Worm (Caenorhabditis elegans) whole organism, L2 larva: ENCODE results near the gene C28A5.2.
"Not testable (repeated sequence)": the region's sequence is repeated elsewhere in the genome, so short reads cannot be mapped to it uniquely, and the experiment has no call there.

ENCODE experiments used
- C34F6.9 ChIP-seq: fragments of 150-350 bp; optimal IDR thresholded peaks from 2 replicates; lab custom pipeline; 2014; ENCODE audit warnings: missing biosample characterization, missing genetic modification characterization
- F13H6.1 ChIP-seq: sonication (generic microtip); optimal IDR thresholded peaks from 2 replicates; lab custom pipeline; 2016; ENCODE audit warnings: missing genetic modification characterization, missing compliant biosample characterization
- Y55F3AM.14 ChIP-seq: fragments of 200-800 bp; sonication (Bioruptor generic); optimal IDR thresholded peaks from 2 replicates; lab custom pipeline; 2018; ENCODE audit warnings: mild to moderate bottlenecking, missing genetic modification characterization, missing compliant biosample characterization
- ZK546.5 ChIP-seq: sonication (generic microtip); optimal IDR thresholded peaks from 2 replicates; lab custom pipeline; 2017; ENCODE audit warnings: missing biosample characterization, missing genetic modification characterization
- ama-1 ChIP-seq: fragments of 150-350 bp; optimal IDR thresholded peaks from 2 replicates; lab custom pipeline; 2018; ENCODE audit warnings: inconsistent platforms
- blmp-1 ChIP-seq: sonication (generic microtip); optimal IDR thresholded peaks from 2 replicates; lab custom pipeline; 2017; ENCODE audit warnings: missing genetic modification characterization, mild to moderate bottlenecking, missing compliant biosample characterization, antibody characterized with exemption, moderate library complexity; ENCODE audit not compliant: insufficient read depth
- ceh-82 ChIP-seq: fragments of 150-350 bp; optimal IDR thresholded peaks from 2 replicates; lab custom pipeline; 2014; ENCODE audit warnings: missing biosample characterization, missing genetic modification characterization
- crh-2 ChIP-seq: sonication (generic microtip); optimal IDR thresholded peaks from 2 replicates; lab custom pipeline; 2017; ENCODE audit warnings: missing biosample characterization, missing genetic modification characterization
- dmd-4 ChIP-seq: sonication (generic microtip); optimal IDR thresholded peaks from 2 replicates; lab custom pipeline; 2017; ENCODE audit warnings: missing biosample characterization, missing genetic modification characterization
- egl-27 ChIP-seq: sonication (generic microtip); optimal IDR thresholded peaks from 3 replicates; lab custom pipeline; 2017; ENCODE audit warnings: missing biosample characterization, missing genetic modification reagents, missing genetic modification characterization
- elt-1 ChIP-seq: fragments of 150-350 bp; optimal IDR thresholded peaks from 2 replicates; lab custom pipeline; 2014; ENCODE audit warnings: missing biosample characterization, missing genetic modification characterization
- elt-3 ChIP-seq: sonication (generic microtip); optimal IDR thresholded peaks from 2 replicates; lab custom pipeline; 2017; ENCODE audit warnings: missing biosample characterization, missing genetic modification characterization
- fos-1 ChIP-seq: fragments of 150-350 bp; optimal IDR thresholded peaks from 2 replicates; lab custom pipeline; 2014; ENCODE audit warnings: missing biosample characterization, missing genetic modification characterization
- gmeb-1 ChIP-seq: fragments of 150-350 bp; optimal IDR thresholded peaks from 2 replicates; lab custom pipeline; 2014; ENCODE audit warnings: missing biosample characterization, missing genetic modification characterization
- lin-13 ChIP-seq: fragments of 150-350 bp; optimal IDR thresholded peaks from 2 replicates; lab custom pipeline; 2014; ENCODE audit warnings: missing biosample characterization, missing genetic modification reagents, missing genetic modification characterization
- lin-39 ChIP-seq: fragments of 150-350 bp; optimal IDR thresholded peaks from 2 replicates; lab custom pipeline; 2014; ENCODE audit warnings: missing biosample characterization, missing genetic modification reagents, missing genetic modification characterization
- lsy-2 ChIP-seq, 2 experiments: fragments of 150-350 bp in 1 of 2; sonication (generic microtip) in 1 of 2; optimal IDR thresholded peaks; 2 replicates each; lab custom pipeline; 2014 to 2017; ENCODE audit warnings: missing biosample characterization in 2 of 2, missing genetic modification characterization in 2 of 2
- mdl-1 ChIP-seq, 2 experiments: fragments of 150-350 bp in 1 of 2; sonication (generic microtip) in 1 of 2; optimal IDR thresholded peaks; 2 replicates each; lab custom pipeline; 2017; ENCODE audit warnings: missing biosample characterization in 2 of 2, missing genetic modification characterization in 2 of 2
- nhr-10 ChIP-seq: sonication (generic microtip); optimal IDR thresholded peaks from 2 replicates; lab custom pipeline; 2017; ENCODE audit warnings: missing biosample characterization, missing genetic modification characterization
- nhr-12 ChIP-seq: fragments of 150-350 bp; optimal IDR thresholded peaks from 2 replicates; lab custom pipeline; 2014; ENCODE audit warnings: missing biosample characterization, missing genetic modification characterization
- nhr-129 ChIP-seq: fragments of 150-350 bp; optimal IDR thresholded peaks from 2 replicates; lab custom pipeline; 2014; ENCODE audit warnings: missing biosample characterization, missing genetic modification characterization
- nhr-21 ChIP-seq: fragments of 150-350 bp; optimal IDR thresholded peaks from 2 replicates; lab custom pipeline; 2014; ENCODE audit warnings: missing biosample characterization, missing genetic modification characterization
- nhr-23 ChIP-seq: fragments of 150-350 bp; optimal IDR thresholded peaks from 2 replicates; lab custom pipeline; 2014; ENCODE audit warnings: missing biosample characterization, missing genetic modification reagents, missing genetic modification characterization
- nhr-25 ChIP-seq: fragments of 150-350 bp; sonication (generic microtip); optimal IDR thresholded peaks from 3 replicates; lab custom pipeline; 2014; ENCODE audit warnings: missing biosample characterization, missing genetic modification characterization
- nhr-6 ChIP-seq: fragments of 150-350 bp; optimal IDR thresholded peaks from 2 replicates; lab custom pipeline; 2014; ENCODE audit warnings: missing biosample characterization, missing genetic modification characterization
- nhr-77 ChIP-seq: fragments of 150-350 bp; optimal IDR thresholded peaks from 2 replicates; lab custom pipeline; 2014; ENCODE audit warnings: missing biosample characterization, missing genetic modification characterization
- skn-1 ChIP-seq: sonication (generic microtip); optimal IDR thresholded peaks from 2 replicates; lab custom pipeline; 2017; ENCODE audit warnings: missing biosample characterization, missing genetic modification characterization
- sma-3 ChIP-seq: sonication (generic microtip); optimal IDR thresholded peaks from 2 replicates; lab custom pipeline; 2016; ENCODE audit warnings: missing genetic modification reagents, missing genetic modification characterization, missing compliant biosample characterization
- sma-9 ChIP-seq, 2 experiments: fragments of 150-350 bp in 1 of 2; sonication (generic microtip) in 1 of 2; optimal IDR thresholded peaks; 2 replicates each; lab custom pipeline; 2014 to 2016; ENCODE audit warnings: missing genetic modification characterization in 2 of 2, mild to moderate bottlenecking in 1 of 2, missing biosample characterization in 1 of 2, missing compliant biosample characterization in 1 of 2, missing genetic modification reagents in 1 of 2, moderate library complexity in 1 of 2
- snpc-4 ChIP-seq: fragments of 150-350 bp; optimal IDR thresholded peaks from 2 replicates; lab custom pipeline; 2014; ENCODE audit warnings: missing biosample characterization, missing genetic modification characterization
- unc-55 ChIP-seq: fragments of 150-350 bp; sonication (generic microtip); optimal IDR thresholded peaks from 3 replicates; lab custom pipeline; 2014; ENCODE audit warnings: missing biosample characterization, missing genetic modification reagents, missing genetic modification characterization
- unc-62 ChIP-seq: fragments of 150-350 bp; optimal IDR thresholded peaks from 2 replicates; lab custom pipeline; 2014; ENCODE audit warnings: missing biosample characterization, missing genetic modification reagents, missing genetic modification characterization
- ztf-11 ChIP-seq: sonication (generic microtip); optimal IDR thresholded peaks from 2 replicates; lab custom pipeline; 2017; ENCODE audit warnings: missing biosample characterization, missing genetic modification characterization

The C28A5.2 gene

ce11 chrIII:4414041-4414440 lies 25.3 kb downstream of the C28A5.2 start:
- peak; percentile 79 for TF ChIP-seq sma-9 (GFP tag; optimal IDR thresholded peaks at IDR 0.05; lab: Kevin White, UChicago)
- not testable (repeated sequence) for TF ChIP-seq sma-9 (tag; optimal IDR thresholded peaks at IDR 0.05; lab: Kevin White, UChicago)
- TF ChIP-seq unc-55 (GFP tag; lab: Kevin White, UChicago): peak; percentile 69
- TF ChIP-seq nhr-25: peak; percentile 37
- peak; percentile 36 for TF ChIP-seq crh-2 (tag; lab: Kevin White, UChicago)
- TF ChIP-seq lin-13: peak; percentile 38
- TF ChIP-seq F13H6.1 (tag; lab: Kevin White, UChicago): peak; percentile 45
- peak; percentile 17 for TF ChIP-seq nhr-21
- TF ChIP-seq sma-3 (GFP tag; lab: Kevin White, UChicago): peak; percentile 40
- TF ChIP-seq nhr-6 (tag; lab: Kevin White, UChicago): peak; percentile 16
- peak; percentile 53 for TF ChIP-seq gmeb-1 (tag; lab: Kevin White, UChicago)
- TF ChIP-seq C34F6.9 (tag; lab: Kevin White, UChicago): peak; percentile 73
- peak; percentile 46 to 73 for TF ChIP-seq lsy-2 (tag; optimal IDR thresholded peaks at IDR 0.05; lab: Kevin White, UChicago)
- TF ChIP-seq fos-1 (tag; lab: Kevin White, UChicago): peak; percentile 12
- TF ChIP-seq egl-27 (tag; lab: Kevin White, UChicago): peak; percentile 13
- peak; percentile 36 for TF ChIP-seq Y55F3AM.14
- peak; percentile 97 for TF ChIP-seq snpc-4 (tag; lab: Kevin White, UChicago)
- peak; percentile 32 for TF ChIP-seq nhr-129 (tag; lab: Kevin White, UChicago)

- TF ChIP-seq ceh-82 (tag; lab: Kevin White, UChicago): no peak
- TF ChIP-seq ama-1 (lab: Kevin White, UChicago): no peak
- peak; percentile 37 for TF ChIP-seq sma-9 (GFP tag; optimal IDR thresholded peaks at IDR 0.05; lab: Kevin White, UChicago)
- no peak for TF ChIP-seq sma-9 (tag; optimal IDR thresholded peaks at IDR 0.05; lab: Kevin White, UChicago)
- no peak for TF ChIP-seq blmp-1
- TF ChIP-seq mdl-1 (tag; optimal IDR thresholded peaks at IDR 0.05; lab: Kevin White, UChicago): peak in 1 of 2 experiments; percentile 22
- no peak for TF ChIP-seq nhr-23 (tag; lab: Kevin White, UChicago)
- TF ChIP-seq nhr-10 (tag; lab: Kevin White, UChicago): no peak
- peak; percentile 91 for TF ChIP-seq fos-1 (tag; lab: Kevin White, UChicago)
- TF ChIP-seq crh-2 (tag; lab: Kevin White, UChicago): peak; percentile 54
- TF ChIP-seq skn-1 (tag; lab: Kevin White, UChicago): peak; percentile 59
- no peak for TF ChIP-seq lin-13
These were observed 26.2 kb downstream of the C28A5.2 start, which contains the start of gene mpc-1 for ce11 chrIII:4413099-4413498. Gene mpc-1 (plus strand): TSS chrIII:4413457.

- peak; percentile 22 for TF ChIP-seq crh-2 (tag; lab: Kevin White, UChicago)
- TF ChIP-seq snpc-4 (tag; lab: Kevin White, UChicago): peak; percentile 26
- TF ChIP-seq F13H6.1 (tag; lab: Kevin White, UChicago): peak; percentile 59
- TF ChIP-seq elt-3 (tag; lab: Kevin White, UChicago): no peak
- peak; percentile 57 for TF ChIP-seq C34F6.9 (tag; lab: Kevin White, UChicago)
- TF ChIP-seq sma-9 (GFP tag; optimal IDR thresholded peaks at IDR 0.05; lab: Kevin White, UChicago): peak; percentile 95
- TF ChIP-seq sma-9 (tag; optimal IDR thresholded peaks at IDR 0.05; lab: Kevin White, UChicago): no peak
- peak in 1 of 2 experiments; percentile 54 for TF ChIP-seq lsy-2 (tag; optimal IDR thresholded peaks at IDR 0.05; lab: Kevin White, UChicago)
- no peak for TF ChIP-seq nhr-77 (tag; lab: Kevin White, UChicago)
- peak; percentile 18 for TF ChIP-seq fos-1 (tag; lab: Kevin White, UChicago)
- peak; percentile 64 for TF ChIP-seq nhr-129 (tag; lab: Kevin White, UChicago)
- no peak for TF ChIP-seq gmeb-1 (tag; lab: Kevin White, UChicago)
- no peak for TF ChIP-seq nhr-12
- TF ChIP-seq unc-55 (GFP tag; lab: Kevin White, UChicago): peak; percentile 12
- no peak for TF ChIP-seq dmd-4 (tag; lab: Kevin White, UChicago)
- no peak for TF ChIP-seq ztf-11 (tag; lab: Kevin White, UChicago)
- no peak for TF ChIP-seq ZK546.5 (tag; lab: Kevin White, UChicago)
- no peak for TF ChIP-seq nhr-21
- TF ChIP-seq lin-13: peak; percentile 43
These were observed 27.0 kb downstream of the C28A5.2 start for ce11 chrIII:4412108-4413009.

- TF ChIP-seq nhr-23 (tag; lab: Kevin White, UChicago): no peak
- no peak for TF ChIP-seq unc-55 (GFP tag; lab: Kevin White, UChicago)
- TF ChIP-seq nhr-77 (tag; lab: Kevin White, UChicago): no peak
- no peak for TF ChIP-seq lin-39 (tag; lab: Kevin White, UChicago)
- no peak for TF ChIP-seq unc-62 (GFP tag; lab: Kevin White, UChicago)
- TF ChIP-seq F13H6.1 (tag; lab: Kevin White, UChicago): no peak
- no peak for TF ChIP-seq crh-2 (tag; lab: Kevin White, UChicago)
- TF ChIP-seq elt-1 (tag; lab: Kevin White, UChicago): no peak
- no peak for TF ChIP-seq mdl-1 (tag; optimal IDR thresholded peaks at IDR 0.05; lab: Kevin White, UChicago)
These were observed 31.1 kb downstream of the C28A5.2 start, which contains the start of gene gpch-1 for ce11 chrIII:4408251-4408650. Gene gpch-1 (plus strand): TSS chrIII:4408551.
